Worm (Caenorhabditis elegans) whole organism, L4/young adult: Measurements from ENCODE around the gene cpna-5.

Experiments
- dao-5 ChIP-seq: sonication (generic microtip); optimal IDR thresholded peaks from 2 replicates; lab custom pipeline; 2016; ENCODE audit warnings: missing genotype, missing genetic modification characterization, moderate library complexity, missing compliant biosample characterization
- him-1 ChIP-seq: sonication (generic microtip); optimal IDR thresholded peaks from 2 replicates; lab custom pipeline; 2016; ENCODE audit warnings: missing genotype, missing genetic modification reagents, missing genetic modification characterization, missing compliant biosample characterization

ce11 chrII:7666338-7666737 is 52.1 kb downstream of the cpna-5 start:
- no peak for TF ChIP-seq him-1 (tag; lab: Kevin White, UChicago)
- TF ChIP-seq dao-5 (tag; lab: Kevin White, UChicago), result no peak
